Worm (Caenorhabditis elegans): ENCODE data around the gene tbx-37.

tbx-37 gene

DNA sequence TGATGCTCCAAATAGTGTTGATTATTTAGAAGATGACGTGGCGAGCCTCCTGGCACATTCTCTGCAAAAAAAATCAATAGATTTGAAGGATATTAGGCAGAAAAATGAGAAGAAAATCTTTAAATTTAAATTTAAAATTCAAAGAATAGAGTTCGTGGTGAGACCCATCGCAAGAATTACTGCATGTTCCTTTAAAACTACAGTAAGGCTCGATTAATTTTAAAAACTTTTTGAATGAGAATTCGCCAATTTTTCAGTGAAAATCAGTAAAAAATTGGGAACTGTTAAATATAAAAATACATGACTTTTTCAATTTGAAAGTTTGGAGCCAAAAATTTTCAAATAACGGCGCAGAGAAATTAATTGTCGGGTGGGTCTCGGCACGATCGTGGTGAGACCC lies 31.8 kb downstream of the tbx-37 start, which contains the start of gene tra-1:
Gene tra-1 (minus strand): TSS at position 62 of the 400 bp plus-strand sequence.
- no peak for TF ChIP-seq unc-62 (GFP tag; optimal IDR thresholded peaks at IDR 0.05)

ce11 chrIII:11194123-11194522 lies 32.8 kb downstream of the tbx-37 start:
- no peak for TF ChIP-seq unc-62 (GFP tag; optimal IDR thresholded peaks at IDR 0.05)

DNA sequence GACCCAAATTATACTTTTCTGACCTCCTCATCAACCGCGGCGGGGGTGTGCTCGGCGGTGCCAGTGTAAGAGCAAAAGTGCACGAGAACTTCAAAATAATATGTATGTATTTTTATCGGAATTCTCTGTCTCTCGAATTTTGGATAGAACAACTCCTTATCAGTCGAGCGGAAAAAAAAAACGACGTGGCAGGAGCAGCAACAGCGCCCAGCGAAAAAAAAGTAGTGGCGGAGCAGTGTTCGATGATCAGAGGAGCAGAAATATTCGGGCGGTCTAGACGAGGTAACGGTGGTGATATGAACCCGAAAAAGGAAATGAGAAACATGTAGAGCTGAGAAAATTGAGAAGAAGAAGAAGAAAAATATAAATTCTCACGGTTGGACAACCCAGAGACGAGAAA lies 33.7 kb downstream of the tbx-37 start:
- TF ChIP-seq unc-62 (GFP tag; optimal IDR thresholded peaks at IDR 0.05), result no peak

DNA sequence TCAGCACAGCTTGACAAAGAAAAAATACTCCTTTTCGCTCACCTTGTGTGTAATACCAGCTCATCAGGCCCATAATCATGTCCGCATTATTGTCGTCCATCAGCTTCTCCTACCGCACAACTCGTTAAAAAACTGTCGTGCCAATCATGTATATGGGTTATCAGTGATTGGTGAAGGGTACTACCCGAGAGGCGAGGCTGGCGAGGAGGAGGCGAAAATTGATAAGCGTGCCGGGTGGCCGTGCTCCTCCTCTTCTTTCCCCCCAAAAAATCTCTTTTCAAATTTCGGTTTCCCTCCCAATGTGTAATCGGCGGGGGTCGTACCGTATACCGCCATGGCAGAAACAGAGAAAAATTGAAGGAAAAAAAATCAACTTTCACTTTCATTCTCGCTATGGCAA lies 38.8 kb downstream of the tbx-37 start:
- no peak for TF ChIP-seq unc-62 (GFP tag; optimal IDR thresholded peaks at IDR 0.05)

ce11 chrIII:11185483-11186115 lies 41.3 kb downstream of the tbx-37 start:
- TF ChIP-seq unc-62 (GFP tag; optimal IDR thresholded peaks at IDR 0.05), result no peak

- TF ChIP-seq unc-62 (GFP tag; optimal IDR thresholded peaks at IDR 0.05), result no peak
These were observed 51.2 kb downstream of the tbx-37 start for ce11 chrIII:11175642-11176217.

All from whole organism, dauer.